Worm (Caenorhabditis elegans): ENCODE measurements around the gene rad-23.

The rad-23 gene

DNA sequence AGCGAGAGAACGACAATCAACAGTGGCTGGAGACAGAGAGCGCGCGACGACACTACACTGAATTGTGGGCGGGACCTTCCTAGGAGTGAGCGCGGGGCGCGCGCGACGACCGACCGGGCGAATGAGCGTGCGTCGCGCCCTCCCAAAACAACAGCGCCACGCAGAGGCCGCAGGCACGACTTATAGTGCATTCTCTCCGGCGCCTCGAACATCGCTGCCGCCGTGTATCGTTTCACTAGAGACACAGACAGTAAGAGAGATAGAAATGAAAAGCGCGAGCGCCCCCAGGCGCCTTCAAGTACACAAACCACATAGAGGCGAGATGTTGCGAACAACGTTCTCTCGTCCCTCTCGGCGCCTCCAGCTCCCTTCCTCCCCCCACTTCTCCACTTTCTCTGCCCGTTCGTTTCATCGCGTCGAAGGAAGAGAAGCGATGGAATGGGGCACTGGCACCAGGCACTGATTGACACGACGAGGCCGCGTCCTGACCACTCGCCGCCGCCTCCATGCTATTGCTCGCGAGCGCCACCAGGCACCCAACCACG is 32.6 kb downstream of the rad-23 start (continued):
- TF ChIP-seq F37D6.2 (tag; optimal IDR thresholded peaks at IDR 0.05) (peak; percentile 77), nhr-102 (tag; optimal IDR thresholded peaks at IDR 0.05) (peak; percentile 41), dve-1 (tag; optimal IDR thresholded peaks at IDR 0.05; ENCODE audit: insufficient read depth) (peak; percentile 76), zag-1 (tag; optimal IDR thresholded peaks at IDR 0.05) (no peak), jun-1 (tag; optimal IDR thresholded peaks at IDR 0.05) (peak; percentile 44)

DNA sequence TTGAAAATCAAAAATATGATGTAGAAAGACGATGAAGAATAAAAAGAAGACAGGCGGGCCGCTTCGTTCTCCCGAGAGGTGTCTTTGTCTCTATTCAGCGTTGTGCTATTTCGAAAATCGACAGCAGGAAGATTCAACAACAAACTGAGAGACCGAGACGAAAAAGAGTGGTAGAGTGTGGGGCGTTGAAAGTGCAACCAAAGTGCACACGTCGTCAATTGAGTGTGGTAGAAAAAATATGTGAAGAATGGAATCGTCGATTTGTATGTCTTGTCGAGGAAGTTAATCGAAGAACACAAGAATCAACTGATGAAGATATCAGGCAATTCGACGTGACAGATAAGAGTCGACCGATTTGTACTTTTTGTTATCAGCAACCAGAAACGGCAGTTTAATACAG is 33.4 kb downstream of the rad-23 start:
- TF ChIP-seq tra-1 (GFP tag; IDR thresholded peaks at IDR 0.05), result peak; percentile 55; the same call in 1 of the 2 replicates
- TF ChIP-seq zfp-2 (tag; optimal IDR thresholded peaks at IDR 0.05), result no peak
- peak; percentile 71 for TF ChIP-seq hlh-11 (tag; optimal IDR thresholded peaks at IDR 0.05)
- TF ChIP-seq spr-1 (tag; optimal IDR thresholded peaks at IDR 0.05), result no peak
- no peak for TF ChIP-seq pha-4 (GFP tag; IDR thresholded peaks at IDR 0.05)
- peak; percentile 57 for TF ChIP-seq pha-4 (tag; optimal IDR thresholded peaks at IDR 0.05)
- peak; percentile 68 for TF ChIP-seq dve-1 (tag; optimal IDR thresholded peaks at IDR 0.05; ENCODE audit: insufficient read depth)
- TF ChIP-seq unc-39 (tag; optimal IDR thresholded peaks at IDR 0.05), result no peak
- peak; percentile 22 for TF ChIP-seq daf-12 (tag; optimal IDR thresholded peaks at IDR 0.05)
- TF ChIP-seq nhr-42 (GFP tag; IDR thresholded peaks at IDR 0.05), result no peak
- peak; percentile 48 to 64 for TF ChIP-seq lsy-2 (tag; optimal IDR thresholded peaks at IDR 0.05)
- no peak for TF ChIP-seq T26A8.4 (GFP tag; IDR thresholded peaks at IDR 0.05)
- TF ChIP-seq mep-1 (tag; optimal IDR thresholded peaks at IDR 0.05), result peak; percentile 72
- no peak for TF ChIP-seq daf-16 (GFP tag; optimal IDR thresholded peaks at IDR 0.05)
- TF ChIP-seq daf-16 (tag; optimal IDR thresholded peaks at IDR 0.05), result peak; percentile 53
- peak; percentile 72 for TF ChIP-seq ama-1 (optimal IDR thresholded peaks at IDR 0.05)
- peak in 1 of 2 experiments; percentile 57 for TF ChIP-seq unc-62 (GFP tag; optimal IDR thresholded peaks at IDR 0.05 in 1 of 2)
- peak; percentile 28 for TF ChIP-seq unc-62 (tag; optimal IDR thresholded peaks at IDR 0.05)
- no peak for TF ChIP-seq duxl-1 (tag; optimal IDR thresholded peaks at IDR 0.05; ENCODE audit: poor library complexity)
- peak; percentile 82 for TF ChIP-seq nhr-48 (tag; optimal IDR thresholded peaks at IDR 0.05)
- TF ChIP-seq zip-11 (GFP tag; IDR thresholded peaks at IDR 0.05), result no peak
- TF ChIP-seq nhr-25 (tag; optimal IDR thresholded peaks at IDR 0.05; ENCODE audit: borderline replicate concordance, insufficient read depth), result peak; percentile 40
- peak; percentile 87 for TF ChIP-seq pqm-1 (tag; optimal IDR thresholded peaks at IDR 0.05)
- TF ChIP-seq sdz-12 (GFP tag; optimal IDR thresholded peaks at IDR 0.05), result no peak
- TF ChIP-seq F49E8.2 (tag; optimal IDR thresholded peaks at IDR 0.05; ENCODE audit: borderline replicate concordance), result no peak
- TF ChIP-seq hlh-30 (tag; optimal IDR thresholded peaks at IDR 0.05; ENCODE audit: insufficient read depth), result peak; percentile 67
- TF ChIP-seq mes-2 (tag; optimal IDR thresholded peaks at IDR 0.05; ENCODE audit: poor library complexity, severe bottlenecking), result peak; percentile 55
- peak; percentile 18; the same call in 1 of the 2 replicates for TF ChIP-seq lin-1 (GFP tag; IDR thresholded peaks at IDR 0.05)
- TF ChIP-seq nhr-11 (tag; optimal IDR thresholded peaks at IDR 0.05), result peak; percentile 28
- TF ChIP-seq F37D6.2 (tag; optimal IDR thresholded peaks at IDR 0.05), result no peak
- TF ChIP-seq ces-1 (GFP tag; optimal IDR thresholded peaks at IDR 0.05), result no peak
- TF ChIP-seq hif-1 (tag; optimal IDR thresholded peaks at IDR 0.05), result no peak
- peak; percentile 85 for TF ChIP-seq dmd-6 (GFP tag; IDR thresholded peaks at IDR 0.05)
- no peak for TF ChIP-seq daf-19 (GFP tag; conservative IDR thresholded peaks at IDR 0.05)
- no peak for TF ChIP-seq saeg-2 (GFP tag; IDR thresholded peaks at IDR 0.05)
- peak; percentile 45 for TF ChIP-seq nhr-77 (tag; optimal IDR thresholded peaks at IDR 0.05)
- TF ChIP-seq ztf-11 (tag; optimal IDR thresholded peaks at IDR 0.05), result no peak
- TF ChIP-seq nhr-6 (tag; optimal IDR thresholded peaks at IDR 0.05), result peak; percentile 45
- no peak for TF ChIP-seq madf-5 (GFP tag; IDR thresholded peaks at IDR 0.05)
- TF ChIP-seq lin-38 (GFP tag; IDR thresholded peaks at IDR 0.05), result peak; percentile 23; the same call in 1 of the 2 replicates
- peak; percentile 29 for TF ChIP-seq dpl-1 (GFP tag; optimal IDR thresholded peaks at IDR 0.05)
- peak; percentile 94 for TF ChIP-seq nhr-28 (tag; optimal IDR thresholded peaks at IDR 0.05)
- TF ChIP-seq nhr-41 (GFP tag; IDR thresholded peaks at IDR 0.05), result no peak
- no peak for TF ChIP-seq ceh-62 (tag; optimal IDR thresholded peaks at IDR 0.05)
- TF ChIP-seq php-3 (GFP tag; IDR thresholded peaks at IDR 0.05), result no peak
- no peak for TF ChIP-seq unc-130 (GFP tag; optimal IDR thresholded peaks at IDR 0.05)

All from whole organism, L4 larva.